Fruit fly (Drosophila melanogaster) whole organism, pupa: ENCODE data around the gene p24-1.

ENCODE experiments used
- CG10348 ChIP-seq: fragments of 200-800 bp; sonication (Bioruptor generic); IDR thresholded peaks from 2 replicates; pipeline ENCODE4 v1.3.6; 2022; ENCODE audit warnings: missing biosample characterization, missing genetic modification characterization
- CG15710 ChIP-seq: fragments of 200-800 bp; sonication (Bioruptor generic); optimal IDR thresholded peaks from 2 replicates; lab custom pipeline; 2018; ENCODE audit warnings: missing biosample characterization, mild to moderate bottlenecking, missing genetic modification characterization, moderate library complexity
- CG17806 ChIP-seq: fragments of 200-800 bp; sonication (Bioruptor generic); optimal IDR thresholded peaks from 2 replicates; lab custom pipeline; 2018; ENCODE audit warnings: missing biosample characterization, mild to moderate bottlenecking, missing genetic modification characterization, moderate library complexity
- CG32121 ChIP-seq: fragments of 200-800 bp; sonication (Bioruptor generic); IDR thresholded peaks from 2 replicates; pipeline ENCODE4 v1.3.6; 2022; ENCODE audit warnings: missing biosample characterization, missing genetic modification characterization
- CG34367 ChIP-seq: fragments of 200-800 bp; sonication (Bioruptor generic); optimal IDR thresholded peaks from 2 replicates; lab custom pipeline; 2018; ENCODE audit warnings: missing biosample characterization, mild to moderate bottlenecking, missing genetic modification characterization
- CG4496 ChIP-seq: fragments of 200-800 bp; sonication (Bioruptor generic); IDR thresholded peaks from 3 replicates; pipeline ENCODE4 v1.3.6; 2022; ENCODE audit warnings: missing biosample characterization, missing genetic modification characterization
- CG8159 ChIP-seq: fragments of 200-800 bp; sonication (Bioruptor generic); optimal IDR thresholded peaks from 3 replicates; lab custom pipeline; 2018; ENCODE audit warnings: missing biosample characterization, mild to moderate bottlenecking, missing genetic modification characterization, moderate library complexity
- CG8301 ChIP-seq: fragments of 200-800 bp; sonication (Bioruptor generic); optimal IDR thresholded peaks from 2 replicates; lab custom pipeline; 2018; ENCODE audit warnings: missing biosample characterization, mild to moderate bottlenecking, missing genetic modification characterization
- CG9948 ChIP-seq: fragments of 200-800 bp; sonication (Bioruptor generic); optimal IDR thresholded peaks from 2 replicates; lab custom pipeline; 2018; ENCODE audit warnings: missing biosample characterization, mild to moderate bottlenecking, missing genetic modification characterization, moderate library complexity
- EcR ChIP-seq: fragments of 200-800 bp; sonication (Bioruptor generic); optimal IDR thresholded peaks from 3 replicates; lab custom pipeline; 2019; ENCODE audit warnings: missing biosample characterization, missing genetic modification characterization, mild to moderate bottlenecking, moderate library complexity, missing genetic modification reagents
- Pif1A ChIP-seq: fragments of 200-800 bp; sonication (Bioruptor generic); optimal IDR thresholded peaks from 3 replicates; lab custom pipeline; 2016; ENCODE audit warnings: missing biosample characterization, missing genetic modification characterization
- Pif1B ChIP-seq: fragments of 200-800 bp; sonication (Bioruptor generic); optimal IDR thresholded peaks from 3 replicates; lab custom pipeline; 2016; ENCODE audit warnings: missing biosample characterization, missing genetic modification characterization
- fd96Ca ChIP-seq: fragments of 200-800 bp; sonication (Bioruptor generic); IDR thresholded peaks from 3 replicates; pipeline ENCODE4 v1.3.6; 2022; ENCODE audit warnings: missing biosample characterization, missing genetic modification characterization
- rn ChIP-seq: fragments of 200-800 bp; sonication (Bioruptor generic); IDR thresholded peaks from 2 replicates; pipeline ENCODE4 v1.3.6; 2022; ENCODE audit warnings: missing biosample characterization, missing genetic modification characterization

dm6 chrX:11855950-11856349 lies 3.6 kb upstream of the p24-1 start:
- TF ChIP-seq CG10348 (GFP tag; lab: Robert Waterston, UW) (no peak), CG4496 (GFP tag; lab: Robert Waterston, UW) (no peak), CG17806 (tag; lab: Kevin White, UChicago) (no peak), CG34367 (no peak), CG32121 (GFP tag; lab: Robert Waterston, UW) (no peak), CG8159 (tag; lab: Kevin White, UChicago) (no peak), fd96Ca (GFP tag; lab: Robert Waterston, UW) (no peak), Pif1A (GFP tag; lab: Kevin White, UChicago) (no peak), CG15710 (tag; lab: Kevin White, UChicago) (no peak), EcR (GFP tag; lab: Kevin White, UChicago) (no peak), CG8301 (no peak), Pif1B (no peak), rn (GFP tag; lab: Robert Waterston, UW) (no peak), CG9948 (tag; lab: Kevin White, UChicago) (no peak)
